Worm (Caenorhabditis elegans): ENCODE results near the gene clec-225.

DNA sequence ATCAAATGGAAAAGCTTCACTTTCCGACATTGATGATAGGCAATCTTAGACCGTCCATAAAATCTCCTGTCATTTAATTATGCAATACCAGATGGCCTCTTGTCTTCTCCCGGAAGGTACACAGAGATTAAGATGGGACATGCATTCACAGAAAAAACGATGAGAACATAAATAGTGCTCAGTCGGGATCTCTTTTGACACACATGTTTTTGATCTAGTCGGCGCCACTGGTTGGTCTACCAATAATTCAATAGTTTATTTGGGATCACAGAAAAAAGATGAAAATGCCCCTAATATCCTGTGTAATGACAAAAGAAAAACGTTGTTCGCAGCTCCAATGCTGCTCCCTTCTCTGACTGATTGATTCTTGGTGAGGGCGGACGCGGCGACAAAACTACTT lies 26.4 kb upstream of the clec-225 start:
- TF ChIP-seq scrt-1 (GFP tag; IDR thresholded peaks at IDR 0.05) = no peak
- TF ChIP-seq hnd-1 (tag; optimal IDR thresholded peaks at IDR 0.05) = no peak
- TF ChIP-seq tbx-11 (GFP tag; IDR thresholded peaks at IDR 0.05) = no peak
- TF ChIP-seq ceh-13 (GFP tag; optimal IDR thresholded peaks at IDR 0.05) = no peak
- no peak for TF ChIP-seq F13C5.2 (tag; optimal IDR thresholded peaks at IDR 0.05)
- no peak for TF ChIP-seq flt-1 (GFP tag; IDR thresholded peaks at IDR 0.05)
- no peak for TF ChIP-seq ama-1 (optimal IDR thresholded peaks at IDR 0.05)
- no peak for TF ChIP-seq hmg-4 (GFP tag; optimal IDR thresholded peaks at IDR 0.05)
- no peak for TF ChIP-seq ets-7 (tag; optimal IDR thresholded peaks at IDR 0.05)
- TF ChIP-seq tbx-37 (GFP tag; conservative IDR thresholded peaks at IDR 0.05) = no peak
- no peak for TF ChIP-seq hmbx-1 (tag; optimal IDR thresholded peaks at IDR 0.05)
- no peak for TF ChIP-seq sea-1 (GFP tag; conservative IDR thresholded peaks at IDR 0.05)
- TF ChIP-seq B0310.2 (tag; optimal IDR thresholded peaks at IDR 0.05) = no peak
